Fruit fly (Drosophila melanogaster) whole organism, larva: ENCODE results near the gene CG42233.

Experiments used
- noc ChIP-seq: fragments of 200-800 bp; sonication (Bioruptor generic); optimal IDR thresholded peaks from 3 replicates; lab custom pipeline; 2019; ENCODE audit warnings: missing biosample characterization, mild to moderate bottlenecking, missing genetic modification characterization, moderate library complexity

The CG42233 gene

dm6 chr3R:31805228-31805738 lies at the start of gene CG42233, which contains the start of gene CG1971:
Gene CG42233 (minus strand): TSS chr3R:31805278.
Gene CG1971 (plus strand): TSS chr3R:31805468.
- no peak for TF ChIP-seq noc (tag; lab: Kevin White, UChicago)

- TF ChIP-seq noc (tag; lab: Kevin White, UChicago), result no peak
Measured at dm6 chr3R:31852185-31852584, 47.1 kb upstream of the CG42233 start.

dm6 chr3R:31826422-31826821 lies 21.3 kb upstream of the CG42233 start:
- no peak for TF ChIP-seq noc (tag; lab: Kevin White, UChicago)

dm6 chr3R:31825571-31826068 lies 20.5 kb upstream of the CG42233 start:
- no peak for TF ChIP-seq noc (tag; lab: Kevin White, UChicago)

- no peak for TF ChIP-seq noc (tag; lab: Kevin White, UChicago)
Measured at dm6 chr3R:31824200-31824599, 19.1 kb upstream of the CG42233 start.

DNA sequence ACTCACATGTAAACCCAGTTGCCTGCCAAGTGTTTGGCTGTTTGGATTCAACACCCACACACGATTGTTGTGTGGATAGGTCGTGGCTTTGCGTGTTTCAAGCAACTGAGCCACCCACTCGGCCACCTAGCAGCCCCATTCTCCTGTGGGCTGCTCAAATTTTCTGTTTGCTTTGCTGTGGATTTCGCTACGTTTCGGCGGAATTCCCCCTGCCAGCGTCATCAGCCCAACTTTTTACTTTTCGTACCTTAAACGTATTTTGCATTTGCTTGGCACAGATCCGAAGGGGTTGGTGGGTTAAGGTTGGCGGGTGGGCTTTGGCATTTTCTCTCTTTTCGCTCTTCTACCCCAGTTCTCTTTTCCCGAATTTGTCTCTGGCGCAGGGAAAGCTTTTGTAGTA lies 17.4 kb upstream of the CG42233 start:
- no peak for TF ChIP-seq noc (tag; lab: Kevin White, UChicago)

- no peak for TF ChIP-seq noc (tag; lab: Kevin White, UChicago)
Measured at dm6 chr3R:31812976-31813298, 7.9 kb upstream of the CG42233 start.

dm6 chr3R:31812117-31812975 lies 7.3 kb upstream of the CG42233 start, which contains the start of the genes FeCH and RhoGAP100F:
Gene FeCH (minus strand): TSS chr3R:31812296.
Gene RhoGAP100F (plus strand): TSS chr3R:31812609.
- TF ChIP-seq noc (tag; lab: Kevin White, UChicago), result no peak

DNA sequence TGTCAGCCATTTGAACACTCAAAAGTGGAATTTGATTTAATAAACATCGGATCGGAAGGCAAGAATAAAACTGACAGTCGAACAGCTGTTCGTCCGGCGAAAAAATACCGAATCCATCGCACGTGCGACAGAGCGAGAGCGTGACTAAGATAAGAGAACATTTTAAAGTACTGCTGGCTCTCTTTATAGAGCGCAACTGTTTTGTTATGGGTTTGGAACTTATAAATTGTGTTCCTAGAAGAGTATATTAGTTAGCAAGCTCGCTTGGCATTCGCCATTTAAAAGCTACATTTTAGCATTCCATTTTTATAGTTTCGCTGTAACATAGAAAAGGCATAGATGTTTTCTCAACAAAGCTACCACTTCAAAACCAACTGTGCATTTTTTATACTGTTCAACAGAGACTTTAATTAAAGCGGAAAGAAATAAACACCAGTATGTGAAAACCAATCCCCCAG lies 5.0 kb upstream of the CG42233 start, which contains the start of gene Rift:
TSS of gene Rift (minus strand) at position 114 of the 458 bp plus-strand sequence.
- TF ChIP-seq noc (tag; lab: Kevin White, UChicago), result no peak

dm6 chr3R:31809622-31810021 lies 4.5 kb upstream of the CG42233 start:
- no peak for TF ChIP-seq noc (tag; lab: Kevin White, UChicago)

dm6 chr3R:31808571-31808970 lies 3.5 kb upstream of the CG42233 start:
- TF ChIP-seq noc (tag; lab: Kevin White, UChicago), result no peak

dm6 chr3R:31800663-31801062 lies 4.4 kb downstream of the CG42233 start, which contains the start of gene Ir100a:
Gene Ir100a (plus strand): TSS chr3R:31800963.
- no peak for TF ChIP-seq noc (tag; lab: Kevin White, UChicago)

- TF ChIP-seq noc (tag; lab: Kevin White, UChicago), result no peak
Measured at dm6 chr3R:31794457-31794856, 10.6 kb downstream of the CG42233 start.

DNA sequence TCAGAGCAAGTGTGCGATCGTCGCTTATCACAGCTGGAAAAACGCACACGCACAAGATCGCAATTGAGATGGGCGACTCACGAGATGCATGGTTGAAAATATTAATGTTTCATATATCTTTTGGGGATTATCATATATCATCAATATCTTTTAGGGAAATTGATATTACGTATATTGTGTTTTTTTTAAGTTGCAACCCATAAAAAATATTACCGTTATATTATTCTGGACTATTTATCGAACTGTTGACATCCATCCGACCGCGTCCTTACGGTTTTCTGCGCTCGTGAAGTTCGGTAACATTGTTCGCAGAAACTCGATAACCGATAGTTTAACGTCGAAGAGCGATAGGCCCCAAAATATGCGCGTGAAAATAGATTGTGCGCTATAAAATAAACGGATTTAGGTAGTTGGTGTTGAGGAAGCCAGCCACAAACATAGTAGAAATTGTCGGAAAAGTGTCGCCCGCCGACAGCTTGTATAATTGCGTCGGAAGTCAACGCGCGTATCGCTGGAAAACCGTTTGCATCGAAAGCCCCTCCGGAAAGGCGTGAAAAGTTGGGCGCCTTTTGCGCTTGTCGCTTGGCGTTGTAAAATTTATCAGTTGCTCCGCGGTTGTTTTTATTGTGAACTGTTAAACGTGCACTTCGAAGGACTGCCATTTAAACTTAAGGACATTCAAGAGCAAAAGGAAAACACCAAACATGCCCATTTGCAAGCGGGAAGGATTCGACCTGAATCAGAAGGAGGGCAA lies 11.2 kb downstream of the CG42233 start, which contains the start of the genes Mccc1 and Acf:
TSS of gene Mccc1 (minus strand) at position 244 of the 754 bp plus-strand sequence.
TSS of gene Acf (plus strand) at position 318 of the 754 bp plus-strand sequence.
- no peak for TF ChIP-seq noc (tag; lab: Kevin White, UChicago)

dm6 chr3R:31777482-31778165 lies 27.5 kb downstream of the CG42233 start:
- no peak for TF ChIP-seq noc (tag; lab: Kevin White, UChicago)
